Worm (Caenorhabditis elegans) whole organism, mixed stage, embryonic: ENCODE results near the gene sri-4.

Experiments used
- M03D4.4 ChIP-seq: sonication (generic microtip); optimal IDR thresholded peaks from 2 replicates; lab custom pipeline; 2017; ENCODE audit warnings: mild to moderate bottlenecking, missing genetic modification characterization, missing compliant biosample characterization
- bed-3 ChIP-seq: fragments of 200-800 bp; sonication (Bioruptor generic); optimal IDR thresholded peaks from 3 replicates; lab custom pipeline; 2018; ENCODE audit warnings: mild to moderate bottlenecking, missing genetic modification characterization, moderate library complexity, missing compliant biosample characterization
- blmp-1 ChIP-seq: fragments of 150-350 bp; optimal IDR thresholded peaks from 2 replicates; lab custom pipeline; 2014; ENCODE audit warnings: missing biosample characterization, missing genetic modification characterization
- ceh-39 ChIP-seq: fragments of 150-350 bp; optimal IDR thresholded peaks from 2 replicates; lab custom pipeline; 2014; ENCODE audit warnings: missing biosample characterization, missing genetic modification characterization
- ceh-43 ChIP-seq: fragments of 200-800 bp; sonication (Bioruptor generic); optimal IDR thresholded peaks from 2 replicates; lab custom pipeline; 2018; ENCODE audit warnings: mild to moderate bottlenecking, missing genetic modification characterization, moderate library complexity, missing compliant biosample characterization
- ceh-83 ChIP-seq: fragments of 200-800 bp; sonication (Bioruptor generic); optimal IDR thresholded peaks from 2 replicates; lab custom pipeline; 2018; ENCODE audit warnings: mild to moderate bottlenecking, missing genetic modification characterization, missing compliant biosample characterization
- ces-1 ChIP-seq: fragments of 150-350 bp; optimal IDR thresholded peaks from 2 replicates; lab custom pipeline; 2014; ENCODE audit warnings: missing biosample characterization, missing genetic modification reagents, missing genetic modification characterization
- cnd-1 ChIP-seq: fragments of 200-800 bp; sonication (Bioruptor generic); optimal IDR thresholded peaks from 2 replicates; lab custom pipeline; 2018; ENCODE audit warnings: mild to moderate bottlenecking, missing genetic modification characterization, missing compliant biosample characterization
- drap-1 ChIP-seq: fragments of 200-800 bp; sonication (Bioruptor generic); optimal IDR thresholded peaks from 3 replicates; lab custom pipeline; 2018; ENCODE audit warnings: mild to moderate bottlenecking, missing genetic modification characterization, missing compliant biosample characterization
- elt-1 ChIP-seq: sonication (generic microtip); optimal IDR thresholded peaks from 2 replicates; lab custom pipeline; 2017; ENCODE audit warnings: missing genetic modification characterization, mild to moderate bottlenecking, missing compliant biosample characterization, antibody characterized with exemption, moderate library complexity, borderline replicate concordance; ENCODE audit not compliant: insufficient read depth
- elt-3 ChIP-seq: fragments of 150-350 bp; optimal IDR thresholded peaks from 2 replicates; lab custom pipeline; 2014; ENCODE audit warnings: missing biosample characterization, missing genetic modification characterization
- flh-1 ChIP-seq: fragments of 200-800 bp; sonication (Bioruptor generic); optimal IDR thresholded peaks from 2 replicates; lab custom pipeline; 2018; ENCODE audit warnings: mild to moderate bottlenecking, missing genetic modification characterization, moderate library complexity, missing compliant biosample characterization
- ham-2 ChIP-seq: fragments of 200-800 bp; sonication (Bioruptor generic); optimal IDR thresholded peaks from 2 replicates; lab custom pipeline; 2018; ENCODE audit warnings: mild to moderate bottlenecking, missing genetic modification characterization, missing compliant biosample characterization
- hlh-1 ChIP-seq: fragments of 150-350 bp; optimal IDR thresholded peaks from 2 replicates; lab custom pipeline; 2014; ENCODE audit warnings: missing biosample characterization, missing genetic modification reagents, missing genetic modification characterization
- lin-13 ChIP-seq: fragments of 150-350 bp; optimal IDR thresholded peaks from 2 replicates; lab custom pipeline; 2014; ENCODE audit warnings: missing biosample characterization, missing genetic modification characterization
- lin-32 ChIP-seq: fragments of 200-800 bp; sonication (Bioruptor generic); optimal IDR thresholded peaks from 2 replicates; lab custom pipeline; 2018; ENCODE audit warnings: mild to moderate bottlenecking, missing genetic modification characterization, missing compliant biosample characterization
- lsy-2 ChIP-seq: fragments of 150-350 bp; optimal IDR thresholded peaks from 2 replicates; lab custom pipeline; 2014; ENCODE audit warnings: missing biosample characterization, missing genetic modification characterization
- mab-5 ChIP-seq: fragments of 150-350 bp; optimal IDR thresholded peaks from 2 replicates; lab custom pipeline; 2014; ENCODE audit warnings: missing biosample characterization, missing genetic modification characterization
- mep-1 ChIP-seq: fragments of 150-350 bp; optimal IDR thresholded peaks from 2 replicates; lab custom pipeline; 2017; ENCODE audit warnings: missing biosample characterization, missing genetic modification reagents, missing genetic modification characterization, inconsistent platforms
- mls-2 ChIP-seq: sonication (generic microtip); optimal IDR thresholded peaks from 2 replicates; lab custom pipeline; 2016; ENCODE audit warnings: mild to moderate bottlenecking, missing genetic modification characterization, moderate library complexity, missing compliant biosample characterization
- nhr-12 ChIP-seq: fragments of 150-350 bp; optimal IDR thresholded peaks from 2 replicates; lab custom pipeline; 2014; ENCODE audit warnings: missing biosample characterization, missing genetic modification characterization
- nhr-2 ChIP-seq: fragments of 150-350 bp; optimal IDR thresholded peaks from 2 replicates; lab custom pipeline; 2014; ENCODE audit warnings: missing biosample characterization, missing genetic modification characterization
- nhr-237 ChIP-seq: fragments of 150-350 bp; optimal IDR thresholded peaks from 2 replicates; lab custom pipeline; 2014; ENCODE audit warnings: missing biosample characterization, missing genetic modification characterization
- nhr-28 ChIP-seq: fragments of 150-350 bp; optimal IDR thresholded peaks from 2 replicates; lab custom pipeline; 2014; ENCODE audit warnings: missing biosample characterization, missing genetic modification characterization
- nhr-76 ChIP-seq: sonication (generic microtip); optimal IDR thresholded peaks from 2 replicates; lab custom pipeline; 2017; ENCODE audit warnings: missing biosample characterization, missing genetic modification characterization
- pha-4 ChIP-seq: fragments of 150-350 bp; optimal IDR thresholded peaks from 2 replicates; lab custom pipeline; 2018; ENCODE audit warnings: missing biosample characterization, missing genetic modification reagents, missing genetic modification characterization
- sem-2 ChIP-seq: fragments of 200-800 bp; sonication (Bioruptor generic); optimal IDR thresholded peaks from 2 replicates; lab custom pipeline; 2018; ENCODE audit warnings: mild to moderate bottlenecking, missing genetic modification characterization, missing compliant biosample characterization
- snpc-4 ChIP-seq: fragments of 150-350 bp; optimal IDR thresholded peaks from 2 replicates; lab custom pipeline; 2014; ENCODE audit warnings: missing biosample characterization, missing genetic modification characterization
- sptf-1 ChIP-seq: sonication (generic microtip); optimal IDR thresholded peaks from 2 replicates; lab custom pipeline; 2017; ENCODE audit warnings: mild to moderate bottlenecking, missing genetic modification characterization, moderate library complexity, missing compliant biosample characterization
- tbx-8 ChIP-seq: fragments of 200-800 bp; sonication (Bioruptor generic); optimal IDR thresholded peaks from 2 replicates; lab custom pipeline; 2018; ENCODE audit warnings: mild to moderate bottlenecking, missing genetic modification characterization, moderate library complexity, missing compliant biosample characterization
- unc-120 ChIP-seq: sonication (generic microtip); optimal IDR thresholded peaks from 2 replicates; lab custom pipeline; 2017; ENCODE audit warnings: missing genetic modification characterization, missing compliant biosample characterization; ENCODE audit not compliant: poor library complexity, severe bottlenecking
- unc-39 ChIP-seq: fragments of 150-350 bp; optimal IDR thresholded peaks from 2 replicates; lab custom pipeline; 2014; ENCODE audit warnings: missing biosample characterization, missing genetic modification characterization
- unc-62 ChIP-seq: fragments of 150-350 bp; optimal IDR thresholded peaks from 2 replicates; lab custom pipeline; 2014; ENCODE audit warnings: missing biosample characterization, missing genetic modification reagents, missing genetic modification characterization
- zip-8 ChIP-seq: fragments of 150-350 bp; optimal IDR thresholded peaks from 2 replicates; lab custom pipeline; 2014; ENCODE audit warnings: missing biosample characterization, missing genetic modification characterization
- ztf-11 ChIP-seq: fragments of 150-350 bp; optimal IDR thresholded peaks from 2 replicates; lab custom pipeline; 2014; ENCODE audit warnings: missing biosample characterization, missing genetic modification characterization

Gene sri-4

DNA sequence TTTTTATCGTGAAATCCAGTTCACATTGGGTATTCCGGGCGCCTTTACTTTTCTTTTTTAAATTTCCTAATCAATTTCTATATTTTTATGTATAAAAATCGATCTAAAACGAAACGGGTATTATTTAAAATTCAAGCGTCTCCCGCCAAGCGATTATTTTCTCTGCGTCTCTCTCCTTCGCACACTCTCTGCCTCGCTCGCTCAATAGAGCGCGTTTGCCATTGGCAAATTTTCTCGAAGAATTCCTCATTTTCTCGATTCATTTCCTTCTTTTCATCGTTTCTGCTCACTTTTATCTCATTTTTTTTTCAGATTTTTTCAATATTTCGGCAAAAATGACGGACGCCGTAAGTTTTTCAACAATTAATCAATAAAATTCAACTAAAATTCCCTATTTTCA is 25.1 kb downstream of the sri-4 start, which contains the start of gene sti-1:
Gene sti-1 (plus strand): TSS at position 263 of the 400 bp plus-strand sequence.
- TF ChIP-seq nhr-2 (tag; lab: Kevin White, UChicago) (peak; percentile 38), mab-5 (tag; lab: Kevin White, UChicago) (peak; percentile 77), flh-1 (no peak), drap-1 (no peak), lin-32 (GFP tag; lab: Kevin White, UChicago) (no peak), unc-39 (tag; lab: Kevin White, UChicago) (no peak), nhr-76 (tag; lab: Kevin White, UChicago) (no peak), bed-3 (GFP tag; lab: Kevin White, UChicago) (no peak), cnd-1 (tag; lab: Kevin White, UChicago) (no peak), unc-62 (GFP tag; lab: Kevin White, UChicago) (peak; percentile 48), unc-120 (tag; lab: Kevin White, UChicago) (peak; percentile 50), ces-1 (GFP tag; lab: Kevin White, UChicago) (peak; percentile 78), M03D4.4 (peak; percentile 5), elt-1 (tag; lab: Kevin White, UChicago) (no peak), elt-3 (tag; lab: Kevin White, UChicago) (no peak), sptf-1 (tag; lab: Kevin White, UChicago) (peak; percentile 49), pha-4 (peak; percentile 70), nhr-12 (tag; lab: Kevin White, UChicago) (no peak), zip-8 (no peak), lin-13 (tag; lab: Kevin White, UChicago) (peak; percentile 69), snpc-4 (tag; lab: Kevin White, UChicago) (no peak), nhr-237 (peak; percentile 87), sem-2 (GFP tag; lab: Kevin White, UChicago) (no peak), mep-1 (tag; lab: Kevin White, UChicago) (peak; percentile 94), blmp-1 (no peak), ztf-11 (no peak), mls-2 (tag; lab: Kevin White, UChicago) (peak; percentile 26), lsy-2 (tag; lab: Kevin White, UChicago) (peak; percentile 78), ceh-43 (GFP tag; lab: Kevin White, UChicago) (no peak), nhr-28 (no peak), ham-2 (GFP tag; lab: Kevin White, UChicago) (no peak), hlh-1 (peak; percentile 19), tbx-8 (GFP tag; lab: Kevin White, UChicago) (no peak), ceh-83 (GFP tag; lab: Kevin White, UChicago) (no peak), ceh-39 (peak; percentile 84)

DNA sequence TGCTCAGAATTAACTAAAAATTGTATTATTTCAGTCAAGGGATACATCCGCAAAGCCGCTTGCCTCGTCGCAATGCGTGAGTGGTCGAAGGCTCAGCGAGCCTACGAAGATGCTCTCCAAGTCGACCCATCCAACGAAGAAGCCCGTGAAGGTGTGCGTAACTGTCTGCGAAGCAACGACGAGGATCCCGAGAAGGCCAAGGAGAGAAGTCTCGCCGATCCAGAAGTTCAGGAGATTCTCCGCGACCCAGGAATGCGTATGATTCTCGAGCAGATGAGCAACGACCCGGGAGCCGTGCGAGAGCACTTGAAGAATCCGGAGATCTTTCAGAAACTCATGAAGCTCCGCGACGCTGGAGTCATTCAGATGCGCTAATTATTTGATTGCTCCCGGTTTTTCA is 26.2 kb downstream of the sri-4 start:
- no peak for TF ChIP-seq ztf-11
- no peak for TF ChIP-seq lin-32 (GFP tag; lab: Kevin White, UChicago)
- no peak for TF ChIP-seq lin-13 (tag; lab: Kevin White, UChicago)
- TF ChIP-seq nhr-12 (tag; lab: Kevin White, UChicago), result no peak
- no peak for TF ChIP-seq tbx-8 (GFP tag; lab: Kevin White, UChicago)
- no peak for TF ChIP-seq nhr-76 (tag; lab: Kevin White, UChicago)
- no peak for TF ChIP-seq mab-5 (tag; lab: Kevin White, UChicago)
- no peak for TF ChIP-seq elt-3 (tag; lab: Kevin White, UChicago)
- TF ChIP-seq blmp-1, result no peak
- no peak for TF ChIP-seq sem-2 (GFP tag; lab: Kevin White, UChicago)

DNA sequence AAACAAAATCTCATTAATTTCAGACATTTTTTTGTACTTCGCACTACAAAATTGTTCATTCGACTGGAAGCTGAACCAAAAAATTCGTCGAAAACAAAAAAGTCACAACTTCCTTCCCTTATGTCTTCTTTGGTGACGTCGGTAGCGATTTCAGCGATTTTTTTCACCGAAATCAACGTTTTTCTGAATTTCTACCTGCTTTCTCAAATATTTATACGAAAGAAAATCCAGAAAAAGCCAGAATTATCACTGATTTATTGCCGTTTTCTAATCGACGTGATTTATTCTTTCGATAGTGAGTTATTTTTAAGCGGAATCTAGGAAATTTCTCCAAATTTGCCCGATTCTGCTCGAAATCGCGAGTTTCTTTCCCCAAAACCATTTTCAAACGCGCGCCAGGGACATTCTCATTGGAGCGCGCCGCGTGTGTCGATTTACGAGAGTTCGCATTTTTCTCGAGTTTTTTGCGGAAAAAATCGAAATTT is 26.8 kb downstream of the sri-4 start, which contains the start of gene srbc-58:
Gene srbc-58 (plus strand): TSS at position 121 of the 485 bp plus-strand sequence.
- no peak for TF ChIP-seq ceh-43 (GFP tag; lab: Kevin White, UChicago)
- peak; percentile 16 for TF ChIP-seq mep-1 (tag; lab: Kevin White, UChicago)

DNA sequence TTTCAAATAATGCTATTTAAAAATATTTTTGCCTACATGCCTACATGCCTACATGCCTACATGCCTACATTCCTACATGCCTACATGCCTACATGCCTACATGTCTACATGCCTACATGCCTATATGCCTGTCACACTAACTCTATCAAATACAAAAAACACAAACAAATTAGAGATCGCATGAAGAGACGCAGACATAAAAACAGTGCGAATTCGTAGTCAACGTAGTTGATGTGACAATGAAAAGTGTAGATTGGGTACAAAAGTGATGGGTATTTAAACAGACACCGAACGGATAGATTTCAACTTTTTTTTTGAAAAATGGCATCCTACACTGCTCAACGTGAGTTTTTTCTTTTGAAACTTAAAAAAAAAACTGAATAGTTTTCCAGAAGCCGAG is 29.1 kb downstream of the sri-4 start, which contains the start of gene R09E12.9:
Gene R09E12.9 (plus strand): TSS at position 316 of the 400 bp plus-strand sequence.
- TF ChIP-seq unc-39 (tag; lab: Kevin White, UChicago) (no peak), nhr-28 (peak; percentile 83), ceh-39 (no peak)
